Worm (Caenorhabditis elegans): ENCODE results near the gene gcy-29.

DNA sequence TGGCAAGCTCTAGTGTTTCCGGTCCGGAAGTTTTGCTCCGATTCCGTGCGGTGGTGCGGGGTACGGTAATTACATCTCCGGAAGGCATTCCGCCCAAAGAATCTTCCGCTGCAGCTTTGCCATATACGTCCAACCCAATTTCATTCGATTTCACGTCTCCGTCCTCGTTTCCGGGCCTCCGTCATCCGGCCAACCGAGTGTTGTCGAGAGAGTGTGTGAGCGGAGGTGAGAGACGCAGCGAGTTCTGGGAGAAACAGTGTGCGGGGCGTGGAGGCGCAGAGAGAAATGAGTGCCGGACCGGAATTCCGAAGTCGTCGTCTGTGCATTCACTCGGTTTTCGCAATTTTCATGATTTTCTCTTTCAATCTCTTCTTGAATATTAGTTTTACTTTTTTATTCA is 20.7 kb upstream of the gcy-29 start:
- no peak for TF ChIP-seq sea-2 (GFP tag; optimal IDR thresholded peaks at IDR 0.05)
- no peak for TF ChIP-seq fos-1 (tag; optimal IDR thresholded peaks at IDR 0.05)
- no peak for TF ChIP-seq zag-1 (tag; optimal IDR thresholded peaks at IDR 0.05)
- no peak for TF ChIP-seq unc-39 (tag; optimal IDR thresholded peaks at IDR 0.05)
- no peak for TF ChIP-seq unc-62 (GFP tag; optimal IDR thresholded peaks at IDR 0.05)
- no peak for TF ChIP-seq nhr-23 (tag; optimal IDR thresholded peaks at IDR 0.05)
- TF ChIP-seq skn-1 (tag; optimal IDR thresholded peaks at IDR 0.05): no peak
- TF ChIP-seq ceh-28 (tag; optimal IDR thresholded peaks at IDR 0.05): no peak
- TF ChIP-seq ceh-82 (tag; optimal IDR thresholded peaks at IDR 0.05): no peak

All from whole organism, L3 larva.